Fruit fly (Drosophila melanogaster): ENCODE results near the gene CG42752.

- TF ChIP-seq h (GFP tag; optimal IDR thresholded peaks at IDR 0.05) (no peak), jim (GFP tag; optimal IDR thresholded peaks at IDR 0.05) (no peak), br (GFP tag; optimal IDR thresholded peaks at IDR 0.05) (no peak)
Observed at dm6 chr2L:18775274-18775673, 35.4 kb upstream of the CG42752 start.

Measured in whole organism, wandering third instar larva.